Fruit fly (Drosophila melanogaster) whole organism, embryonic: ENCODE data around the gene CG12998.

Experiments
- B-H1 ChIP-seq: fragments of 200-800 bp; sonication (Bioruptor generic); IDR thresholded peaks from 3 replicates; pipeline ENCODE4 v1.3.6; 2022; ENCODE audit warnings: missing biosample characterization, missing genetic modification characterization
- B-H2 ChIP-seq: fragments of 200-800 bp; sonication (Bioruptor generic); optimal IDR thresholded peaks from 2 replicates; lab custom pipeline; 2018; ENCODE audit warnings: missing biosample characterization, mild to moderate bottlenecking, missing genetic modification characterization
- Bgb ChIP-seq: fragments of 200-800 bp; sonication (Bioruptor generic); IDR thresholded peaks from 2 replicates; pipeline ENCODE4 v1.3.6; 2022; ENCODE audit warnings: missing biosample characterization, missing genetic modification characterization; ENCODE audit not compliant: partially characterized antibody
- Blimp-1 ChIP-seq: fragments of 200-800 bp; sonication (Bioruptor generic); optimal IDR thresholded peaks from 3 replicates; lab custom pipeline; 2018; ENCODE audit warnings: missing biosample characterization, missing genetic modification characterization, mild to moderate bottlenecking, moderate library complexity, missing genetic modification reagents
- C15 ChIP-seq: fragments of 200-800 bp; sonication (Bioruptor generic); IDR thresholded peaks from 3 replicates; pipeline ENCODE4 v1.3.6; 2022; ENCODE audit warnings: missing biosample characterization, missing genetic modification characterization
- CG10321 ChIP-seq: fragments of 200-800 bp; sonication (Bioruptor generic); IDR thresholded peaks from 2 replicates; pipeline ENCODE4 v1.3.6; 2022; ENCODE audit warnings: missing biosample characterization, missing genetic modification characterization
- CG11723 ChIP-seq: fragments of 200-800 bp; sonication (Bioruptor generic); optimal IDR thresholded peaks from 2 replicates; lab custom pipeline; 2017; ENCODE audit warnings: missing biosample characterization, mild to moderate bottlenecking, missing genetic modification characterization
- CG12391 ChIP-seq: fragments of 200-800 bp; sonication (Bioruptor generic); optimal IDR thresholded peaks from 3 replicates; lab custom pipeline; 2018; ENCODE audit warnings: missing biosample characterization, mild to moderate bottlenecking, missing genetic modification characterization, moderate library complexity
- CG12659 ChIP-seq: fragments of 200-800 bp; sonication (Bioruptor generic); optimal IDR thresholded peaks from 3 replicates; lab custom pipeline; 2017; ENCODE audit warnings: mild to moderate bottlenecking, missing biosample characterization, missing genetic modification reagents, missing genetic modification characterization
- CG14710 ChIP-seq: fragments of 200-800 bp; sonication (Bioruptor generic); optimal IDR thresholded peaks from 3 replicates; lab custom pipeline; 2019; ENCODE audit warnings: missing biosample characterization, mild to moderate bottlenecking, missing genetic modification characterization, moderate library complexity
- CG17612 ChIP-seq: fragments of 200-800 bp; sonication (Bioruptor generic); IDR thresholded peaks from 2 replicates; pipeline ENCODE4 v1.3.6; 2022; ENCODE audit warnings: missing biosample characterization, missing genetic modification characterization
- CG17802 ChIP-seq: fragments of 200-800 bp; sonication (Bioruptor generic); optimal IDR thresholded peaks from 2 replicates; lab custom pipeline; 2018; ENCODE audit warnings: missing biosample characterization, mild to moderate bottlenecking, missing genetic modification characterization, moderate library complexity
- CG18764 ChIP-seq: fragments of 200-800 bp; sonication (Bioruptor generic); optimal IDR thresholded peaks from 3 replicates; lab custom pipeline; 2016; ENCODE audit warnings: missing biosample characterization, missing genetic modification characterization
- CG2889 ChIP-seq: fragments of 200-800 bp; sonication (Bioruptor generic); IDR thresholded peaks from 3 replicates; pipeline ENCODE4 v1.3.6; 2022; ENCODE audit warnings: missing biosample characterization, missing genetic modification characterization
- CG3065 ChIP-seq: fragments of 200-800 bp; sonication (Bioruptor generic); optimal IDR thresholded peaks from 2 replicates; lab custom pipeline; 2016; ENCODE audit warnings: missing biosample characterization, missing genetic modification characterization
- CG32532 ChIP-seq: fragments of 200-800 bp; sonication (Bioruptor generic); IDR thresholded peaks from 2 replicates; pipeline ENCODE4 v1.3.6; 2022; ENCODE audit warnings: missing biosample characterization, missing genetic modification characterization
- CG3281 ChIP-seq: fragments of 200-800 bp; sonication (Bioruptor generic); optimal IDR thresholded peaks from 3 replicates; lab custom pipeline; 2017; ENCODE audit warnings: missing biosample characterization, mild to moderate bottlenecking, missing genetic modification characterization
- CG34224 ChIP-seq: fragments of 200-800 bp; sonication (Bioruptor generic); IDR thresholded peaks from 3 replicates; pipeline ENCODE4 v1.3.6; 2022; ENCODE audit warnings: missing biosample characterization, missing genetic modification characterization; ENCODE audit not compliant: partially characterized antibody
- CG4424 ChIP-seq: fragments of 200-800 bp; sonication (Bioruptor generic); optimal IDR thresholded peaks from 3 replicates; lab custom pipeline; 2016; ENCODE audit warnings: missing biosample characterization, missing genetic modification characterization
- CG5180 ChIP-seq: fragments of 200-800 bp; sonication (Bioruptor generic); optimal IDR thresholded peaks from 3 replicates; lab custom pipeline; 2017; ENCODE audit warnings: missing biosample characterization, missing genetic modification characterization, mild to moderate bottlenecking, moderate library complexity, missing genetic modification reagents
- CG6689 ChIP-seq: fragments of 200-800 bp; sonication (Bioruptor generic); IDR thresholded peaks from 2 replicates; pipeline ENCODE4 v1.3.6; 2022; ENCODE audit warnings: missing biosample characterization, missing genetic modification characterization
- CG6813 ChIP-seq: fragments of 200-800 bp; sonication (Bioruptor generic); optimal IDR thresholded peaks from 2 replicates; lab custom pipeline; 2017; ENCODE audit warnings: missing biosample characterization, missing genetic modification characterization, mild to moderate bottlenecking, moderate library complexity, missing genetic modification reagents
- CG9932 ChIP-seq: fragments of 200-800 bp; sonication (Bioruptor generic); IDR thresholded peaks from 2 replicates; pipeline ENCODE4 v1.3.6; 2022; ENCODE audit warnings: missing biosample characterization, missing genetic modification characterization
- CoRest ChIP-seq: fragments of 200-800 bp; sonication (Bioruptor generic); optimal IDR thresholded peaks from 3 replicates; lab custom pipeline; 2018; ENCODE audit warnings: missing biosample characterization, mild to moderate bottlenecking, missing genetic modification characterization, moderate library complexity
- D19A ChIP-seq: fragments of 200-800 bp; optimal IDR thresholded peaks from 3 replicates; lab custom pipeline; 2019; ENCODE audit warnings: missing biosample characterization, mild to moderate bottlenecking, missing genetic modification characterization, moderate library complexity
- Dref ChIP-seq: fragments of 200-800 bp; sonication (Bioruptor generic); IDR thresholded peaks from 2 replicates; pipeline ENCODE4 v1.3.6; 2022; ENCODE audit warnings: missing biosample characterization, missing genetic modification characterization
- Gsc ChIP-seq: fragments of 200-800 bp; sonication (Bioruptor generic); IDR thresholded peaks from 2 replicates; pipeline ENCODE4 v1.3.6; 2022; ENCODE audit warnings: missing biosample characterization, missing genetic modification characterization
- HHEX ChIP-seq: fragments of 200-800 bp; sonication (Bioruptor generic); optimal IDR thresholded peaks from 3 replicates; lab custom pipeline; 2017; ENCODE audit warnings: missing biosample characterization, mild to moderate bottlenecking, missing genetic modification characterization, missing genetic modification reagents
- Mad ChIP-seq: fragments of 200-800 bp; sonication (Bioruptor generic); optimal IDR thresholded peaks from 2 replicates; lab custom pipeline; 2016; ENCODE audit warnings: missing biosample characterization, missing genetic modification characterization
- Meics ChIP-seq: fragments of 200-800 bp; sonication (Bioruptor generic); optimal IDR thresholded peaks from 2 replicates; lab custom pipeline; 2017; ENCODE audit warnings: missing biosample characterization, mild to moderate bottlenecking, missing genetic modification characterization
- NC2α ChIP-seq: fragments of 200-800 bp; sonication (Bioruptor generic); optimal IDR thresholded peaks from 2 replicates; lab custom pipeline; 2016; ENCODE audit warnings: missing biosample characterization, missing genetic modification characterization
- Nf-YB ChIP-seq: fragments of 200-800 bp; sonication (Bioruptor generic); optimal IDR thresholded peaks from 3 replicates; lab custom pipeline; 2019; ENCODE audit warnings: missing biosample characterization, mild to moderate bottlenecking, missing genetic modification characterization, moderate library complexity
- Nf-YC ChIP-seq: fragments of 200-800 bp; optimal IDR thresholded peaks from 3 replicates; lab custom pipeline; 2019; ENCODE audit warnings: missing biosample characterization, mild to moderate bottlenecking, missing genetic modification characterization, moderate library complexity
- Ptx1 ChIP-seq: fragments of 200-800 bp; sonication (Bioruptor generic); IDR thresholded peaks from 2 replicates; pipeline ENCODE4 v1.3.6; 2022; ENCODE audit warnings: missing biosample characterization, missing genetic modification characterization
- Taf1 ChIP-seq: fragments of 200-800 bp; sonication (Bioruptor generic); IDR thresholded peaks from 2 replicates; pipeline ENCODE4 v1.3.6; 2022; ENCODE audit warnings: missing biosample characterization, missing genetic modification characterization
- bab2 ChIP-seq: fragments of 200-800 bp; sonication (Bioruptor generic); optimal IDR thresholded peaks from 2 replicates; lab custom pipeline; 2016; ENCODE audit warnings: missing biosample characterization, missing genetic modification characterization
- fd102C ChIP-seq: fragments of 200-800 bp; sonication (Bioruptor generic); optimal IDR thresholded peaks from 2 replicates; lab custom pipeline; 2018; ENCODE audit warnings: missing biosample characterization, mild to moderate bottlenecking, missing genetic modification characterization, moderate library complexity
- gce ChIP-seq: fragments of 200-800 bp; sonication (Bioruptor generic); IDR thresholded peaks from 3 replicates; pipeline ENCODE4 v1.3.6; 2022; ENCODE audit warnings: missing biosample characterization, missing genetic modification characterization
- h ChIP-seq: fragments of >200 bp; optimal IDR thresholded peaks from 2 replicates; lab custom pipeline; 2017
- hbn ChIP-seq: fragments of 200-800 bp; sonication (Bioruptor generic); IDR thresholded peaks from 2 replicates; pipeline ENCODE4 v1.3.6; 2022; ENCODE audit warnings: missing biosample characterization, missing genetic modification characterization; ENCODE audit not compliant: partially characterized antibody
- lbe ChIP-seq: fragments of 200-800 bp; sonication (Bioruptor generic); optimal IDR thresholded peaks from 2 replicates; lab custom pipeline; 2016; ENCODE audit warnings: missing biosample characterization, mild to moderate bottlenecking, missing genetic modification characterization
- otp ChIP-seq: fragments of 200-800 bp; sonication (Bioruptor generic); IDR thresholded peaks from 3 replicates; pipeline ENCODE4, ENCODE4 v1.3.6; 2022; ENCODE audit warnings: missing biosample characterization, missing genetic modification characterization
- p53 ChIP-seq: fragments of 200-800 bp; sonication (Bioruptor generic); optimal IDR thresholded peaks from 2 replicates; lab custom pipeline; 2016; ENCODE audit warnings: missing biosample characterization, missing genetic modification characterization
- row ChIP-seq: fragments of 200-800 bp; sonication (Bioruptor generic); IDR thresholded peaks from 3 replicates; pipeline ENCODE4 v1.3.6; 2022; ENCODE audit warnings: missing biosample characterization, missing genetic modification characterization
- seq ChIP-seq: fragments of 200-800 bp; sonication (Bioruptor generic); IDR thresholded peaks from 2 replicates; pipeline ENCODE4 v1.3.6; 2022; ENCODE audit warnings: missing biosample characterization, missing genetic modification characterization
- tna ChIP-seq: fragments of 200-800 bp; sonication (Bioruptor generic); IDR thresholded peaks from 2 replicates; pipeline ENCODE4 v1.3.6; 2022; ENCODE audit warnings: missing biosample characterization, missing genetic modification characterization; ENCODE audit not compliant: partially characterized antibody
- trem ChIP-seq: fragments of 200-800 bp; optimal IDR thresholded peaks from 3 replicates; lab custom pipeline; 2019; ENCODE audit warnings: missing biosample characterization, mild to moderate bottlenecking, missing genetic modification characterization, moderate library complexity
- twi ChIP-seq: fragments of 200-800 bp; optimal IDR thresholded peaks from 2 replicates; lab custom pipeline; 2019; ENCODE audit warnings: missing biosample characterization, mild to moderate bottlenecking, missing genetic modification characterization, moderate library complexity
- unc-4 ChIP-seq: fragments of 200-800 bp; sonication (Bioruptor generic); IDR thresholded peaks from 2 replicates; pipeline ENCODE4 v1.3.6; 2022; ENCODE audit warnings: missing biosample characterization, missing genetic modification characterization; ENCODE audit not compliant: partially characterized antibody
- vfl ChIP-seq: fragments of 200-800 bp; sonication (Bioruptor generic); optimal IDR thresholded peaks from 2 replicates; lab custom pipeline; 2016; ENCODE audit warnings: missing biosample characterization, missing genetic modification characterization
- z ChIP-seq: fragments of 200-800 bp; sonication (Bioruptor generic); IDR thresholded peaks from 3 replicates; pipeline ENCODE4 v1.3.6; 2022; ENCODE audit warnings: missing biosample characterization, missing genetic modification characterization

Gene CG12998

dm6 chrX:17170484-17170944 lies 48.0 kb upstream of the CG12998 start (continued):
- TF ChIP-seq CG4424 (GFP tag; lab: Kevin White, UChicago) (no peak), tna (no peak), CG2889 (GFP tag; lab: Robert Waterston, UW) (no peak), lbe (GFP tag; lab: Kevin White, UChicago) (peak; percentile 35), CG14710 (tag; lab: Kevin White, UChicago) (no peak), CG3281 (GFP tag; lab: Kevin White, UChicago) (peak; percentile 45), Bgb (GFP tag; lab: Robert Waterston, UW) (no peak), CG12659 (GFP tag; lab: Kevin White, UChicago) (peak; percentile 42), CG5180 (GFP tag; lab: Kevin White, UChicago) (no peak), C15 (GFP tag; lab: Robert Waterston, UW) (no peak), Gsc (no peak), unc-4 (GFP tag; lab: Robert Waterston, UW) (no peak), CoRest (peak; percentile 45), D19A (peak; percentile 33), B-H1 (GFP tag; lab: Robert Waterston, UW) (peak; percentile 17; the same call in 1 of the 3 replicates), h (no peak), seq (GFP tag; lab: Robert Waterston, UW) (peak; percentile 50; the same call in 1 of the 2 replicates), HHEX (GFP tag; lab: Kevin White, UChicago) (peak; percentile 50), NC2α (GFP tag; lab: Kevin White, UChicago) (no peak), CG17802 (tag; lab: Kevin White, UChicago) (no peak), CG18764 (GFP tag; lab: Kevin White, UChicago) (no peak), CG11723 (peak; percentile 3), Blimp-1 (GFP tag; lab: Kevin White, UChicago) (peak; percentile 2), trem (no peak), twi (tag; lab: Kevin White, UChicago) (no peak), row (peak; percentile 72), gce (GFP tag; lab: Robert Waterston, UW) (no peak), Taf1 (GFP tag; lab: Robert Waterston, UW) (peak; percentile 14; the same call in 1 of the 2 replicates), z (GFP tag; lab: Robert Waterston, UW) (no peak), Mad (GFP tag; lab: Kevin White, UChicago) (no peak), fd102C (GFP tag; lab: Kevin White, UChicago) (no peak), CG6689 (GFP tag; lab: Robert Waterston, UW) (no peak; the same call in none of the 2 replicates), CG9932 (peak; percentile 79), CG6813 (GFP tag; lab: Kevin White, UChicago) (peak; percentile 52), CG34224 (GFP tag; lab: Robert Waterston, UW) (no peak), Ptx1 (GFP tag; lab: Robert Waterston, UW) (peak; percentile 55), Nf-YB (peak; percentile 3), CG32532 (GFP tag; lab: Robert Waterston, UW) (peak; percentile 77), B-H2 (GFP tag; lab: Kevin White, UChicago) (no peak), Dref (GFP tag; lab: Robert Waterston, UW) (no peak), CG12391 (tag; lab: Kevin White, UChicago) (peak; percentile 39), CG3065 (no peak), vfl (GFP tag; lab: Kevin White, UChicago) (no peak), otp (GFP tag; lab: Robert Waterston, UW) (0 out of 3 replicates have a peak, but pooled peaks have one; percentile 44), CG17612 (GFP tag; lab: Robert Waterston, UW) (no peak), Meics (peak; percentile 74), CG10321 (no peak), hbn (GFP tag; lab: Robert Waterston, UW) (no peak), Nf-YC (tag; lab: Kevin White, UChicago) (peak; percentile 41), p53 (GFP tag; lab: Kevin White, UChicago) (no peak), bab2 (GFP tag; lab: Kevin White, UChicago) (no peak)
